Fruit fly (Drosophila melanogaster) whole organism, embryonic: ENCODE results near the gene CG43850.

Experiments used
- Abd-B ChIP-seq: fragments of 200-800 bp; sonication (Bioruptor generic); optimal IDR thresholded peaks from 2 replicates; lab custom pipeline; 2018; ENCODE audit warnings: missing biosample characterization, mild to moderate bottlenecking, missing genetic modification characterization, moderate library complexity
- Atf3 ChIP-seq: fragments of 200-800 bp; sonication (Bioruptor generic); optimal IDR thresholded peaks from 3 replicates; lab custom pipeline; 2016; ENCODE audit warnings: missing biosample characterization, missing genetic modification characterization
- Bgb ChIP-seq: fragments of 200-800 bp; sonication (Bioruptor generic); IDR thresholded peaks from 2 replicates; pipeline ENCODE4 v1.3.6; 2022; ENCODE audit warnings: missing biosample characterization, missing genetic modification characterization; ENCODE audit not compliant: partially characterized antibody
- CG10147 ChIP-seq: fragments of 200-800 bp; sonication (Bioruptor generic); optimal IDR thresholded peaks from 2 replicates; lab custom pipeline; 2019; ENCODE audit warnings: missing biosample characterization, mild to moderate bottlenecking, missing genetic modification characterization, moderate library complexity
- CG1024 ChIP-seq: fragments of 200-800 bp; sonication (Bioruptor generic); IDR thresholded peaks from 2 replicates; pipeline ENCODE4 v1.3.6; 2022; ENCODE audit warnings: missing biosample characterization, missing genetic modification characterization
- CG10267 ChIP-seq: fragments of 200-800 bp; sonication (Bioruptor generic); optimal IDR thresholded peaks from 2 replicates; lab custom pipeline; 2018; ENCODE audit warnings: missing biosample characterization, mild to moderate bottlenecking, missing genetic modification characterization, moderate library complexity
- CG11456 ChIP-seq: fragments of 200-800 bp; sonication (Bioruptor generic); IDR thresholded peaks from 3 replicates; pipeline ENCODE4 v1.3.6; 2022; ENCODE audit warnings: missing biosample characterization, missing genetic modification characterization
- CG12659 ChIP-seq: fragments of 200-800 bp; sonication (Bioruptor generic); optimal IDR thresholded peaks from 3 replicates; lab custom pipeline; 2017; ENCODE audit warnings: mild to moderate bottlenecking, missing biosample characterization, missing genetic modification reagents, missing genetic modification characterization
- CG13424 ChIP-seq: fragments of 200-800 bp; sonication (Bioruptor generic); optimal IDR thresholded peaks from 2 replicates; lab custom pipeline; 2019; ENCODE audit warnings: missing biosample characterization, mild to moderate bottlenecking, missing genetic modification characterization, moderate library complexity
- CG14710 ChIP-seq: fragments of 200-800 bp; sonication (Bioruptor generic); optimal IDR thresholded peaks from 3 replicates; lab custom pipeline; 2019; ENCODE audit warnings: missing biosample characterization, mild to moderate bottlenecking, missing genetic modification characterization, moderate library complexity
- CG1529 ChIP-seq: fragments of 200-800 bp; sonication (Bioruptor generic); optimal IDR thresholded peaks from 3 replicates; lab custom pipeline; 2018; ENCODE audit warnings: missing biosample characterization, missing genetic modification characterization
- CG16815 ChIP-seq: fragments of 200-800 bp; sonication (Bioruptor generic); optimal IDR thresholded peaks from 3 replicates; lab custom pipeline; 2017; ENCODE audit warnings: missing biosample characterization, mild to moderate bottlenecking, missing genetic modification characterization
- CG17359 ChIP-seq: fragments of 200-800 bp; sonication (Bioruptor generic); optimal IDR thresholded peaks from 3 replicates; lab custom pipeline; 2018; ENCODE audit warnings: missing biosample characterization, mild to moderate bottlenecking, missing genetic modification characterization, moderate library complexity
- CG18011 ChIP-seq: fragments of 200-800 bp; sonication (Bioruptor generic); optimal IDR thresholded peaks from 2 replicates; lab custom pipeline; 2017; ENCODE audit warnings: missing biosample characterization, missing genetic modification characterization, mild to moderate bottlenecking, moderate library complexity, missing genotype
- CG18476 ChIP-seq: fragments of 200-800 bp; sonication (Bioruptor generic); optimal IDR thresholded peaks from 2 replicates; lab custom pipeline; 2016; ENCODE audit warnings: missing biosample characterization, mild to moderate bottlenecking, missing genetic modification characterization
- CG2678 ChIP-seq: fragments of 200-800 bp; sonication (Bioruptor generic); optimal IDR thresholded peaks from 3 replicates; lab custom pipeline; 2019; ENCODE audit warnings: missing biosample characterization, mild to moderate bottlenecking, missing genetic modification characterization, moderate library complexity
- CG2889 ChIP-seq: fragments of 200-800 bp; sonication (Bioruptor generic); IDR thresholded peaks from 3 replicates; pipeline ENCODE4 v1.3.6; 2022; ENCODE audit warnings: missing biosample characterization, missing genetic modification characterization
- CG30403 ChIP-seq: fragments of 200-800 bp; sonication (Bioruptor generic); optimal IDR thresholded peaks from 3 replicates; lab custom pipeline; 2016; ENCODE audit warnings: missing biosample characterization, missing genetic modification characterization
- CG4854 ChIP-seq: fragments of 200-800 bp; sonication (Bioruptor generic); optimal IDR thresholded peaks from 2 replicates; lab custom pipeline; 2016; ENCODE audit warnings: missing biosample characterization, missing genetic modification characterization, inconsistent platforms
- CG5180 ChIP-seq: fragments of 200-800 bp; sonication (Bioruptor generic); optimal IDR thresholded peaks from 3 replicates; lab custom pipeline; 2017; ENCODE audit warnings: missing biosample characterization, missing genetic modification characterization, mild to moderate bottlenecking, moderate library complexity, missing genetic modification reagents
- CG9727 ChIP-seq: fragments of 200-800 bp; sonication (Bioruptor generic); optimal IDR thresholded peaks from 3 replicates; lab custom pipeline; 2017; ENCODE audit warnings: missing biosample characterization, mild to moderate bottlenecking, missing genetic modification characterization
- CG9932 ChIP-seq: fragments of 200-800 bp; sonication (Bioruptor generic); IDR thresholded peaks from 2 replicates; pipeline ENCODE4 v1.3.6; 2022; ENCODE audit warnings: missing biosample characterization, missing genetic modification characterization
- D19B ChIP-seq: fragments of 200-800 bp; sonication (Bioruptor generic); optimal IDR thresholded peaks from 2 replicates; lab custom pipeline; 2017; ENCODE audit warnings: missing biosample characterization, mild to moderate bottlenecking, missing genetic modification characterization
- Dad ChIP-seq: fragments of 200-800 bp; sonication (Bioruptor generic); optimal IDR thresholded peaks from 3 replicates; lab custom pipeline; 2016; ENCODE audit warnings: missing biosample characterization, missing genetic modification characterization
- Dbx ChIP-seq: fragments of 200-800 bp; sonication (Bioruptor generic); IDR thresholded peaks from 3 replicates; pipeline ENCODE4 v1.3.6; 2022; ENCODE audit warnings: missing biosample characterization, missing genetic modification characterization
- Dll ChIP-seq: fragments of 200-800 bp; sonication (Bioruptor generic); IDR thresholded peaks from 4 replicates; pipeline ENCODE4 v1.3.6; 2022; ENCODE audit warnings: missing biosample characterization, missing genetic modification characterization; ENCODE audit not compliant: partially characterized antibody
- Doc3 ChIP-seq: fragments of 200-800 bp; sonication (Bioruptor generic); IDR thresholded peaks from 3 replicates; pipeline ENCODE4 v1.3.6; 2022; ENCODE audit warnings: missing biosample characterization, missing genetic modification characterization; ENCODE audit not compliant: partially characterized antibody
- Ets65A ChIP-seq: fragments of 200-800 bp; sonication (Bioruptor generic); peaks from one replicate; lab custom pipeline; 2016; ENCODE audit warnings: missing biosample characterization, missing genetic modification characterization
- HLH4C ChIP-seq: fragments of 200-800 bp; sonication (Bioruptor generic); IDR thresholded peaks from 3 replicates; pipeline ENCODE4 v1.3.6; 2022; ENCODE audit warnings: missing biosample characterization, missing genetic modification characterization; ENCODE audit not compliant: partially characterized antibody
- Mes4 ChIP-seq: fragments of 200-800 bp; sonication (Bioruptor generic); optimal IDR thresholded peaks from 2 replicates; lab custom pipeline; 2016; ENCODE audit warnings: missing biosample characterization, missing genetic modification characterization
- PHDP ChIP-seq: fragments of 200-800 bp; sonication (Bioruptor generic); optimal IDR thresholded peaks from 3 replicates; lab custom pipeline; 2018; ENCODE audit warnings: missing biosample characterization, mild to moderate bottlenecking, missing genetic modification characterization, moderate library complexity
- Rfx ChIP-seq: fragments of 200-800 bp; sonication (Bioruptor generic); IDR thresholded peaks from 2 replicates; pipeline ENCODE4 v1.3.6; 2022; ENCODE audit warnings: missing biosample characterization, missing genetic modification characterization
- Usf ChIP-seq: fragments of 200-800 bp; sonication (Bioruptor generic); optimal IDR thresholded peaks from 2 replicates; lab custom pipeline; 2017; ENCODE audit warnings: missing genotype, missing biosample characterization, missing genetic modification characterization
- YL-1 ChIP-seq: fragments of 200-800 bp; sonication (Bioruptor generic); optimal IDR thresholded peaks from 3 replicates; lab custom pipeline; 2017; ENCODE audit warnings: missing biosample characterization, mild to moderate bottlenecking, missing genetic modification characterization
- ac ChIP-seq: fragments of 200-800 bp; sonication (Bioruptor generic); optimal IDR thresholded peaks from 3 replicates; lab custom pipeline; 2017; ENCODE audit warnings: missing biosample characterization, mild to moderate bottlenecking, missing genetic modification characterization
- br ChIP-seq: fragments of >200 bp; optimal IDR thresholded peaks from 2 replicates; lab custom pipeline; 2017
- gem ChIP-seq: fragments of 200-800 bp; sonication (Bioruptor generic); optimal IDR thresholded peaks from 2 replicates; lab custom pipeline; 2019; ENCODE audit warnings: missing biosample characterization, mild to moderate bottlenecking, missing genetic modification characterization, moderate library complexity
- h ChIP-seq: fragments of >200 bp; optimal IDR thresholded peaks from 2 replicates; lab custom pipeline; 2017
- ind ChIP-seq: fragments of 200-800 bp; sonication (Bioruptor generic); optimal IDR thresholded peaks from 3 replicates; lab custom pipeline; 2016; ENCODE audit warnings: missing biosample characterization, missing genetic modification characterization
- lilli ChIP-seq: fragments of 200-800 bp; sonication (Bioruptor generic); optimal IDR thresholded peaks from 3 replicates; lab custom pipeline; 2016; ENCODE audit warnings: missing biosample characterization, missing genetic modification characterization
- pfk ChIP-seq: fragments of 200-800 bp; sonication (Bioruptor generic); optimal IDR thresholded peaks from 2 replicates; lab custom pipeline; 2018; ENCODE audit warnings: missing biosample characterization, mild to moderate bottlenecking, missing genetic modification characterization, moderate library complexity
- phol ChIP-seq: fragments of 200-800 bp; sonication (Bioruptor generic); optimal IDR thresholded peaks from 3 replicates; lab custom pipeline; 2018; ENCODE audit warnings: missing biosample characterization, mild to moderate bottlenecking, missing genetic modification characterization, moderate library complexity
- row ChIP-seq: fragments of 200-800 bp; sonication (Bioruptor generic); IDR thresholded peaks from 3 replicates; pipeline ENCODE4 v1.3.6; 2022; ENCODE audit warnings: missing biosample characterization, missing genetic modification characterization
- sens ChIP-seq: fragments of 200-800 bp; sonication (Bioruptor generic); peaks from one replicate; lab custom pipeline; 2016; ENCODE audit warnings: missing biosample characterization, missing genetic modification characterization
- so ChIP-seq: fragments of 200-800 bp; sonication (Bioruptor generic); IDR thresholded peaks from 3 replicates; pipeline ENCODE4 v1.3.6; 2022; ENCODE audit warnings: missing biosample characterization, missing genetic modification characterization
- stwl ChIP-seq: fragments of 200-800 bp; sonication (Bioruptor generic); optimal IDR thresholded peaks from 3 replicates; lab custom pipeline; 2018; ENCODE audit warnings: missing biosample characterization, mild to moderate bottlenecking, missing genetic modification characterization, moderate library complexity
- sug ChIP-seq: fragments of 200-800 bp; optimal IDR thresholded peaks from 2 replicates; lab custom pipeline; 2019; ENCODE audit warnings: missing biosample characterization, mild to moderate bottlenecking, missing genetic modification characterization, moderate library complexity
- ttk ChIP-seq: fragments of 200-800 bp; sonication (Bioruptor generic); IDR thresholded peaks from 2 replicates; pipeline ENCODE4 v2.1.2; 2022; ENCODE audit warnings: missing biosample characterization, missing genetic modification characterization
- tx ChIP-seq: fragments of 200-800 bp; sonication (Bioruptor generic); optimal IDR thresholded peaks from 2 replicates; lab custom pipeline; 2016; ENCODE audit warnings: missing biosample characterization, missing genetic modification characterization
- wek ChIP-seq: fragments of 200-800 bp; sonication (Bioruptor generic); optimal IDR thresholded peaks from 3 replicates; lab custom pipeline; 2018; ENCODE audit warnings: missing biosample characterization, mild to moderate bottlenecking, missing genetic modification characterization, moderate library complexity

The CG43850 gene

DNA sequence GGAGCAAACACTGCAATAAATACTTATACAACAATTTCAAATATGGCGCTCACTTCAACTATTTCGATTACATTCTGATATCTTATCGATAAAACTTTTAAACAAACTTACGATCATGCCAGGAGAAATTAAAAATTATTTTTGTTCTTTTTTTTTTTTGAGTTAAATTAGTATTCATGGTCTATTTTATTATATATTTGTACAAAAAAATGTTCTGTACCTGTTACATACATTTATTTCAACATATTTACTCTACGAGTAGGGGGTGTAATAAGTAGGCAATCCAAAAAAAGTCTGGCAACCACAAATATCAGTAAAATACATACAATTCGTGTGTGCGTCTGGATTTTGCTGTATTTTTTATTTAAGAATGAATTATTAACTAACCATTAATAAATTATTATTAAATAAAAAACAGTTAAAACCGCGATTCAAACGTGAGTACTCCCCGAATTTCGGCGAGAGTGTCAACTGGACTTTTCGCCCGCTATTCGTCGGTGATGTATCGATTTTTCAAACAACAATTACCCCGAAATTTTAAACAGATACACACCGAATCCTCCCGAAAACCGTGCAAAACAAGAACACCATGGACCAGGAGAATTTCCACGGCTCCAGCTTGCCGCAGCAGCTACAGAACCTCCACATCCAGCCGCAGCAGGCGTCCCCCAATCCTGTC is 32.7 kb upstream of the CG43850 start, which contains the start of gene loqs (continued):
- TF ChIP-seq Bgb (GFP tag; lab: Robert Waterston, UW) (0 out of 2 replicates have a peak, but pooled peaks have one; percentile 6), sug (tag; lab: Kevin White, UChicago) (peak; percentile 36), tx (GFP tag; lab: Kevin White, UChicago) (no peak), YL-1 (GFP tag; lab: Kevin White, UChicago) (peak; percentile 34), wek (GFP tag; lab: Kevin White, UChicago) (no peak), so (no peak), Doc3 (GFP tag; lab: Robert Waterston, UW) (peak; percentile 39; the same call in 1 of the 3 replicates), Usf (GFP tag; lab: Kevin White, UChicago) (no peak), CG1024 (no peak), CG9932 (peak; percentile 55), CG16815 (GFP tag; lab: Kevin White, UChicago) (no peak), Rfx (GFP tag; lab: Robert Waterston, UW) (peak; percentile 14; the same call in 1 of the 2 replicates), sens (peak; percentile 32), lilli (GFP tag; lab: Kevin White, UChicago) (peak; percentile 24), CG12659 (peak; percentile 49), h (lab: Kevin White, UChicago) (no peak), CG18011 (GFP tag; lab: Kevin White, UChicago) (no peak), gem (tag; lab: Kevin White, UChicago) (peak; percentile 50), CG2889 (GFP tag; lab: Robert Waterston, UW) (no peak), ind (GFP tag; lab: Kevin White, UChicago) (no peak), row (peak; percentile 62), Dll (GFP tag; lab: Robert Waterston, UW) (peak; percentile 73), pfk (GFP tag; lab: Kevin White, UChicago) (no peak), Atf3 (GFP tag; lab: Kevin White, UChicago) (no peak), phol (tag; lab: Kevin White, UChicago) (peak; percentile 48), CG14710 (tag; lab: Kevin White, UChicago) (peak; percentile 62), HLH4C (GFP tag; lab: Robert Waterston, UW) (0 out of 3 replicates have a peak, but pooled peaks have one; percentile 46), CG11456 (GFP tag; lab: Robert Waterston, UW) (no peak), CG2678 (tag; lab: Kevin White, UChicago) (no peak), CG10267 (tag; lab: Kevin White, UChicago) (peak; percentile 39)

DNA sequence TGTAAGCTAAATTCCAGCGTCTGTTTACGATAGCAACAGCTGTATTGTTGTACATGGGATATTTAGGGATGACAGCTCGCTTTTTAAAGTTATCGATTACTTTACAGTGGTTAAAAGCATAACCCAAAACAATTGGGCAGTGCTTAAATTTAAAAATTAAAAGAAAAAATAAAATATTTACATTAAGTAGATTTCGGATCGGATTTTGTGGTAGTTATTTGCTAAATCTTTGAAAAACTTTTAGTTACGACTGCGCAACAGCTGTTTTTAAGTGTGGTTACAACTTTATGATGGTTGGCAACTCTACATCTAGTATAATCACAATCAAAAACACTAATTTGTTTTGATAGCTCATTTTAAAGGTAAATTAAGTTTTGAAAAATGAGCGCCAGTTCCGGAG is 28.0 kb upstream of the CG43850 start, which contains the start of the genes Ing5 and CG7099:
Ing5 (minus strand) TSS at position 58 of the 400 bp plus-strand sequence.
CG7099 (plus strand) TSS at position 317 of the 400 bp plus-strand sequence.
- TF ChIP-seq CG1529 (GFP tag; lab: Kevin White, UChicago) (peak; percentile 91), CG10147 (peak; percentile 93), Dbx (peak; percentile 96), CG9727 (GFP tag; lab: Kevin White, UChicago) (peak; percentile 96), ttk (GFP tag; lab: Robert Waterston, UW) (peak; percentile 95), Ets65A (GFP tag; lab: Kevin White, UChicago) (peak; percentile 98), CG13424 (tag; lab: Kevin White, UChicago) (peak; percentile 97), CG30403 (GFP tag; lab: Kevin White, UChicago) (peak; percentile 98), CG4854 (GFP tag; lab: Kevin White, UChicago) (peak; percentile 96), CG11456 (GFP tag; lab: Robert Waterston, UW) (peak; percentile 97), Mes4 (GFP tag; lab: Kevin White, UChicago) (peak; percentile 75), CG18476 (GFP tag; lab: Kevin White, UChicago) (peak; percentile 95), stwl (tag; lab: Kevin White, UChicago) (peak; percentile 92), br (lab: Kevin White, UChicago) (no peak), ac (GFP tag; lab: Kevin White, UChicago) (peak; percentile 82), CG17359 (peak; percentile 96), CG5180 (GFP tag; lab: Kevin White, UChicago) (no peak), Dad (GFP tag; lab: Kevin White, UChicago) (peak; percentile 93), PHDP (tag; lab: Kevin White, UChicago) (peak; percentile 96), D19B (GFP tag; lab: Kevin White, UChicago) (peak; percentile 83), Abd-B (GFP tag; lab: Kevin White, UChicago) (peak; percentile 98)
